Worm (Caenorhabditis elegans): Measurements from ENCODE around the gene acds-10.

The acds-10 gene

DNA sequence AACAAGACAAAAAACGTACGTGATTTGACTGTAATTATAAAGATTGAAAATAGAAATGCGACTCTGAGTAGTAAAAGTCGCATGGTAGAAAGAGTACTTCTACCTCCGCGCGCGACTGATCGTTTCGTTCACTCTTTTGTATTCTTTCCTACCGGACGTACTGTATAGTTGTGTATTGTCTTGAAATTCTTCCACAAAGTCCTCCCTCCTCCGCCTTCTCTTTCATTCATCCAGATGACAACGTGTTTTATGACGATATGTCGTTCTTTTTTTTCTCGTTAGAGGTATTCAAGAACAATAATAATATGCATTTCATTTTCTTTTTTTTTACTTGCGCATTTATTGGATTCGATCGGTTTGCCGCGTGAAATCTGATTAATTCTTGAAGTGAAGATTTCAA is 21.2 kb upstream of the acds-10 start, which contains the start of gene K09H11.4:
K09H11.4 (minus strand) TSS at position 101 of the 400 bp plus-strand sequence.
- TF ChIP-seq egl-44 (GFP tag; IDR thresholded peaks at IDR 0.05) (no peak), B0336.3 (GFP tag; IDR thresholded peaks at IDR 0.05) (no peak), ztf-26 (tag; optimal IDR thresholded peaks at IDR 0.05) (no peak), ztf-22 (GFP tag; optimal IDR thresholded peaks at IDR 0.05) (no peak), snpc-4 (GFP tag; optimal IDR thresholded peaks at IDR 0.05) (no peak), snpc-4 (tag; optimal IDR thresholded peaks at IDR 0.05) (no peak)

DNA sequence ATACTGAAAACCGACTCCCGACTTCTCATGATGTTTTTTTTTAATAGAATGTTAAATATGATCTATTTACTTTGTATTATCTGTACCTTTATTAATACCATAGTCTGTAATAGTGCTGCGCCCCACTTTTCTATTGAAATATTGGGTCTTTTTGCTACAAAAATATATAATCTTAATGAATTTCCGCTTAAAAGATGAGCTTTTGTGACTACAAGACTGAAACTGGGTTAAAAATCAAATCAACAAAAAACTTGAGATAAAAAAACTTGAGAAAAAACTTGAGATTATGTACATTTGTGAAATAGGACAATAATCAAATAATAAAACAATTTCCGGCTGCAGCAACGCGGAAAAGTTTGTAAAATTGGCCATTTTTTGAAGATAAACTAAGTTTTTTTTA is 16.8 kb upstream of the acds-10 start, which contains the start of gene K09H11.15:
K09H11.15 (minus strand) TSS at position 101 of the 400 bp plus-strand sequence.
- TF ChIP-seq T26A5.8 (tag; optimal IDR thresholded peaks at IDR 0.05) (no peak), snpc-4 (GFP tag; optimal IDR thresholded peaks at IDR 0.05) (no peak), snpc-4 (tag; optimal IDR thresholded peaks at IDR 0.05) (no peak), ztf-18 (tag; optimal IDR thresholded peaks at IDR 0.05) (no peak)

DNA sequence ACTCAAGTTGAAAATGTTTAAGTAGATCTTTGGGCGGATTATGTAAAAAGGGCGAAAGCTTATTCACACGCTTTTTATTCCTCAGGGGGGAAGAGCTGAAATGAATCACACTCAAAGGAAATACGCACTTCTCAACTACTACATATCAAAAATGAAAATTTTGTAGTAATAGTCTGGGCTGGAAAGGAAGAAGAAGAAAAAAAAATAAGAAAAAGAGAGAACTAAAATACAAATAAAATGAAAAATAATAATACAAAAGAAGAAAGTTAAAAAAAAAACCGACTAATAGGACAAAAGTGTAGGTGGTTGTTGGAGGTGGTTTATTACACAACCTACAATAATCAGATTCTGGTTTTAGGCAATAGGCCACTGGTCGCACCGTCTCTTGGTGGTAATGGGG is 11.6 kb upstream of the acds-10 start, which contains the start of gene K09H11.6:
K09H11.6 (minus strand) TSS at position 101 of the 400 bp plus-strand sequence.
- TF ChIP-seq atf-7 (tag; optimal IDR thresholded peaks at IDR 0.05): no peak
- no peak for TF ChIP-seq F23B12.7 (tag; optimal IDR thresholded peaks at IDR 0.05; ENCODE audit: insufficient read depth)
- TF ChIP-seq snpc-1.3 (tag; optimal IDR thresholded peaks at IDR 0.05; ENCODE audit: insufficient read depth): no peak
- no peak for TF ChIP-seq dox-1 (GFP tag; IDR thresholded peaks at IDR 0.05)
- TF ChIP-seq pbrm-1 (GFP tag; IDR thresholded peaks at IDR 0.05): no peak
- no peak for TF ChIP-seq attf-5 (GFP tag; optimal IDR thresholded peaks at IDR 0.05)
- TF ChIP-seq dpl-1 (GFP tag; optimal IDR thresholded peaks at IDR 0.05): no peak

DNA sequence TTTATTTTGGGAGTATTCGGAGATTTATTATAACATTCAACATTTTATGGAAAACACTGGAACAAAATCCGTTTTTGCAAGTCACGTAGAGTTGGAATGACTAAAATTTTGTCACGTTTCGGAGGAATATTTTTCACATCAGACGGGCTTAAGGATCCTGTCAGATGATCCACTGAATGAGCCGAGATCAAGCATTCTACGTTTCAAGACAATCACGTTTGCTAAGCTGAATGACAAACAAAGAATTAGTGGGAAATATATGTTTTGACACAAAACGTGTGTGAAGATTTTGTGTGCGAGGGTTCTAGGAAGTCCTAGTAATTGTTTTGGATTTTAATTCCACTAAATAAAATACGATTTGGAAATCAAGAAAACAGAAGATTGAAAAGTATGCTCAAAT is 8.2 kb upstream of the acds-10 start:
- TF ChIP-seq snpc-1.1 (tag; optimal IDR thresholded peaks at IDR 0.05; ENCODE audit: insufficient read depth) (no peak), snpc-3.4 (tag; optimal IDR thresholded peaks at IDR 0.05) (no peak), akir-1 (GFP tag; optimal IDR thresholded peaks at IDR 0.05) (no peak), lin-40 (tag; optimal IDR thresholded peaks at IDR 0.05) (no peak), tbx-9 (tag; optimal IDR thresholded peaks at IDR 0.05; ENCODE audit: borderline replicate concordance) (no peak), lin-26 (GFP tag; IDR thresholded peaks at IDR 0.05) (no peak), F49E8.2 (tag; optimal IDR thresholded peaks at IDR 0.05; ENCODE audit: insufficient read depth) (no peak), B0336.3 (GFP tag; IDR thresholded peaks at IDR 0.05) (no peak), hlh-12 (tag; optimal IDR thresholded peaks at IDR 0.05) (no peak), lir-1 (GFP tag; conservative IDR thresholded peaks at IDR 0.05) (no peak), ztf-6 (GFP tag; IDR thresholded peaks at IDR 0.05) (no peak)

DNA sequence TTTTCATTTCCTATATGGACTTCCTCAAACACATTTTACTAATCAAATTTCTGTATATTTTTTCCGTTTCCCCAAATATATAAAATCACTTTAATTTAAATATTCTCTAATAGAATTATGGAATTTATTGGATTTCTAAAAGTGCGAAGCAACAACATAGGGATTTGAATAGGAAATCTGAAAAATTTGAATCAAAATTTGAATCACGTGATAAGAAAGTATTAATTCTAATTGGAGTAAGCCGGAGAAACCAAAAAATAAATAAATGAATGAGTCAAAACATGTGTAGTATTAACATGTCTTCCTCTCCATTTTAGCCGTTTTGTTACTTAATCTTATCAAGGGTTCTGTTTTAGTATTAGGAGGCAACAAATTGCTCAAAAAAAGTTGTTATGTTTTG is 6.4 kb upstream of the acds-10 start:
- TF ChIP-seq nhr-27 (tag; optimal IDR thresholded peaks at IDR 0.05) (no peak), mes-4 (tag; optimal IDR thresholded peaks at IDR 0.05) (no peak), lir-1 (GFP tag; conservative IDR thresholded peaks at IDR 0.05) (no peak), sptf-2 (GFP tag; optimal IDR thresholded peaks at IDR 0.05) (no peak), C06A6.2 (GFP tag; conservative IDR thresholded peaks at IDR 0.05) (no peak), nhr-120 (GFP tag; IDR thresholded peaks at IDR 0.05) (no peak), dox-1 (GFP tag; IDR thresholded peaks at IDR 0.05) (no peak), Y56A3A.18 (GFP tag; IDR thresholded peaks at IDR 0.05) (no peak)
